Fruit fly (Drosophila melanogaster): ENCODE results near the gene tko.

dm6 chrX:2469843-2470442 is 26.2 kb upstream of the tko start, which contains the start of gene boi:
- TF ChIP-seq toe (GFP tag; optimal IDR thresholded peaks at IDR 0.05) (no peak), tj (GFP tag; optimal IDR thresholded peaks at IDR 0.05) (no peak), ovo (GFP tag; optimal IDR thresholded peaks at IDR 0.05) (no peak), CG12768 (GFP tag; optimal IDR thresholded peaks at IDR 0.05) (no peak), CG1620 (GFP tag; optimal IDR thresholded peaks at IDR 0.05) (no peak), CG7101 (tag; optimal IDR thresholded peaks at IDR 0.05) (no peak), CG14711 (tag; optimal IDR thresholded peaks at IDR 0.05) (no peak)

Measured in whole organism, adult.